Fruit fly (Drosophila melanogaster): ENCODE measurements around the gene nes.

The nes gene

dm6 chr3L:19263480-19264140 lies 3.1 kb upstream of the nes start, which contains the start of the genes CG42374 and Mettl5 (continued):
- no peak for TF ChIP-seq mirr (GFP tag; optimal IDR thresholded peaks at IDR 0.05)
- TF ChIP-seq ken (GFP tag; IDR thresholded peaks at IDR 0.05) = no peak
- TF ChIP-seq bab2 (GFP tag; optimal IDR thresholded peaks at IDR 0.05) = no peak
- TF ChIP-seq HHEX (GFP tag; optimal IDR thresholded peaks at IDR 0.05) = peak; percentile 49
- 0 out of 2 replicates have a peak, but pooled peaks have one; percentile 5 for TF ChIP-seq al (GFP tag; IDR thresholded peaks at IDR 0.05)
- peak; percentile 61 for TF ChIP-seq sens (GFP tag)
- peak; percentile 61 for TF ChIP-seq PHDP (tag; optimal IDR thresholded peaks at IDR 0.05)
- TF ChIP-seq Lim3 (GFP tag; IDR thresholded peaks at IDR 0.05) = no peak
- no peak for TF ChIP-seq CG12942 (GFP tag; optimal IDR thresholded peaks at IDR 0.05)
- TF ChIP-seq CG8281 (tag; optimal IDR thresholded peaks at IDR 0.05) = no peak
- no peak for TF ChIP-seq CG9437 (GFP tag; optimal IDR thresholded peaks at IDR 0.05)
- TF ChIP-seq hth (optimal IDR thresholded peaks at IDR 0.05) = no peak
- TF ChIP-seq Fer1 (GFP tag; optimal IDR thresholded peaks at IDR 0.05) = peak; percentile 57
- TF ChIP-seq CG14667 (GFP tag; IDR thresholded peaks at IDR 0.05) = no peak
- peak; percentile 14 for TF ChIP-seq Sox100B (GFP tag; optimal IDR thresholded peaks at IDR 0.05)
- no peak for TF ChIP-seq CG3847 (GFP tag; IDR thresholded peaks at IDR 0.05)
- TF ChIP-seq ash1 (GFP tag; optimal IDR thresholded peaks at IDR 0.05) = no peak
- peak; percentile 39 for TF ChIP-seq Asciz (GFP tag; optimal IDR thresholded peaks at IDR 0.05)
- TF ChIP-seq CG14965 (GFP tag; optimal IDR thresholded peaks at IDR 0.05; ENCODE audit: borderline replicate concordance) = no peak
- TF ChIP-seq toy (GFP tag; IDR thresholded peaks at IDR 0.05) = no peak
- TF ChIP-seq vfl (GFP tag; optimal IDR thresholded peaks at IDR 0.05) = no peak
- no peak for TF ChIP-seq BtbVII (GFP tag; optimal IDR thresholded peaks at IDR 0.05)
- no peak for TF ChIP-seq hkb (optimal IDR thresholded peaks at IDR 0.05)
- peak; percentile 82 for TF ChIP-seq hkb (GFP tag; IDR thresholded peaks at IDR 0.05)
- TF ChIP-seq CG2712 (tag; optimal IDR thresholded peaks at IDR 0.05) = peak; percentile 56
- TF ChIP-seq CG2875 (GFP tag; optimal IDR thresholded peaks at IDR 0.05) = no peak
- TF ChIP-seq CG10959 (GFP tag; IDR thresholded peaks at IDR 0.05) = no peak
- peak; percentile 42 for TF ChIP-seq ind (GFP tag; optimal IDR thresholded peaks at IDR 0.05)
- TF ChIP-seq CG34376 (GFP tag; optimal IDR thresholded peaks at IDR 0.05) = no peak
- TF ChIP-seq CG7357 (GFP tag; IDR thresholded peaks at IDR 0.05) = no peak
- TF ChIP-seq D (optimal IDR thresholded peaks at IDR 0.05) = no peak
- no peak for TF ChIP-seq D (GFP tag; optimal IDR thresholded peaks at IDR 0.05)
- TF ChIP-seq CG4404 (GFP tag; IDR thresholded peaks at IDR 0.05) = no peak
- no peak for TF ChIP-seq CG7745 (tag; optimal IDR thresholded peaks at IDR 0.05)
- no peak for TF ChIP-seq unc-4 (GFP tag; IDR thresholded peaks at IDR 0.05; ENCODE audit: partially characterized antibody)
- peak; percentile 24 for TF ChIP-seq kah (GFP tag; optimal IDR thresholded peaks at IDR 0.05)
- no peak for TF ChIP-seq CG6175 (GFP tag; IDR thresholded peaks at IDR 0.05)
- peak; percentile 24 for TF ChIP-seq CG18619 (GFP tag; optimal IDR thresholded peaks at IDR 0.05)
- no peak for TF ChIP-seq insv (GFP tag; optimal IDR thresholded peaks at IDR 0.05)
- peak; percentile 24 for TF ChIP-seq tap (tag; optimal IDR thresholded peaks at IDR 0.05)
- no peak for TF ChIP-seq Tbp (GFP tag; optimal IDR thresholded peaks at IDR 0.05)
- no peak for TF ChIP-seq Ravus (GFP tag; IDR thresholded peaks at IDR 0.05)
- TF ChIP-seq CG7786 (GFP tag; optimal IDR thresholded peaks at IDR 0.05) = no peak
- no peak for TF ChIP-seq cas (GFP tag; IDR thresholded peaks at IDR 0.05)
- TF ChIP-seq CG9609 (GFP tag; optimal IDR thresholded peaks at IDR 0.05) = no peak
- no peak for TF ChIP-seq CG15696 (tag; optimal IDR thresholded peaks at IDR 0.05)
- no peak for TF ChIP-seq sens-2 (GFP tag; IDR thresholded peaks at IDR 0.05)
- peak; percentile 11 for TF ChIP-seq ewg (GFP tag; optimal IDR thresholded peaks at IDR 0.05)
- no peak for TF ChIP-seq CG14050 (GFP tag; IDR thresholded peaks at IDR 0.05)
- peak; percentile 3 for TF ChIP-seq CG5180 (GFP tag; optimal IDR thresholded peaks at IDR 0.05)
- TF ChIP-seq CG6854 (GFP tag; optimal IDR thresholded peaks at IDR 0.05) = no peak
- no peak for TF ChIP-seq CG3995 (GFP tag; optimal IDR thresholded peaks at IDR 0.05)

Data from whole organism, embryonic.